Worm (Caenorhabditis elegans) whole organism, midembryonic: Measurements from ENCODE around the gene F48D6.4.

Source experiments
- T22C8.4 ChIP-seq: fragments of 200-800 bp; sonication (Bioruptor generic); IDR thresholded peaks from 2 replicates; pipeline ENCODE4 v1.3.6; 2022; ENCODE audit warnings: missing genetic modification characterization, missing compliant biosample characterization
- cog-1 ChIP-seq: sonication (generic microtip); optimal IDR thresholded peaks from 2 replicates; lab custom pipeline; 2016; ENCODE audit warnings: missing genetic modification characterization, missing compliant biosample characterization
- flt-1 ChIP-seq: fragments of 200-800 bp; sonication (Bioruptor generic); IDR thresholded peaks from 2 replicates; pipeline ENCODE4 v1.3.6; 2022; ENCODE audit warnings: missing genetic modification characterization, missing compliant biosample characterization
- klf-2 ChIP-seq: fragments of 200-800 bp; sonication (Bioruptor generic); conservative IDR thresholded peaks from 2 replicates; pipeline ENCODE4 v1.3.6; 2022; ENCODE audit warnings: missing genetic modification reagents, missing genetic modification characterization, missing compliant biosample characterization
- med-1 ChIP-seq: sonication (generic microtip); optimal IDR thresholded peaks from 2 replicates; lab custom pipeline; 2017; ENCODE audit warnings: missing genetic modification characterization, mild to moderate bottlenecking, missing compliant biosample characterization, antibody characterized with exemption, missing genetic modification reagents; ENCODE audit not compliant: insufficient read depth
- ref-1 ChIP-seq: fragments of 200-800 bp; sonication (Bioruptor generic); conservative IDR thresholded peaks from 2 replicates; pipeline ENCODE4 v1.3.6; 2022; ENCODE audit warnings: missing genetic modification reagents, missing genetic modification characterization, missing compliant biosample characterization
- tab-1 ChIP-seq: fragments of 200-800 bp; sonication (Bioruptor generic); IDR thresholded peaks from 2 replicates; pipeline ENCODE4 v1.3.6; 2022; ENCODE audit warnings: missing genetic modification characterization, missing compliant biosample characterization
- ztf-23 ChIP-seq: fragments of 200-800 bp; sonication (Bioruptor generic); IDR thresholded peaks from 2 replicates; pipeline ENCODE4 v1.3.6; 2022; ENCODE audit warnings: missing genetic modification reagents, missing genetic modification characterization, missing compliant biosample characterization
- ztf-29 ChIP-seq: fragments of 200-800 bp; sonication (Bioruptor generic); IDR thresholded peaks from 2 replicates; pipeline ENCODE4 v1.3.6; 2022; ENCODE audit warnings: missing genetic modification reagents, missing genetic modification characterization, missing compliant biosample characterization

The F48D6.4 gene

DNA sequence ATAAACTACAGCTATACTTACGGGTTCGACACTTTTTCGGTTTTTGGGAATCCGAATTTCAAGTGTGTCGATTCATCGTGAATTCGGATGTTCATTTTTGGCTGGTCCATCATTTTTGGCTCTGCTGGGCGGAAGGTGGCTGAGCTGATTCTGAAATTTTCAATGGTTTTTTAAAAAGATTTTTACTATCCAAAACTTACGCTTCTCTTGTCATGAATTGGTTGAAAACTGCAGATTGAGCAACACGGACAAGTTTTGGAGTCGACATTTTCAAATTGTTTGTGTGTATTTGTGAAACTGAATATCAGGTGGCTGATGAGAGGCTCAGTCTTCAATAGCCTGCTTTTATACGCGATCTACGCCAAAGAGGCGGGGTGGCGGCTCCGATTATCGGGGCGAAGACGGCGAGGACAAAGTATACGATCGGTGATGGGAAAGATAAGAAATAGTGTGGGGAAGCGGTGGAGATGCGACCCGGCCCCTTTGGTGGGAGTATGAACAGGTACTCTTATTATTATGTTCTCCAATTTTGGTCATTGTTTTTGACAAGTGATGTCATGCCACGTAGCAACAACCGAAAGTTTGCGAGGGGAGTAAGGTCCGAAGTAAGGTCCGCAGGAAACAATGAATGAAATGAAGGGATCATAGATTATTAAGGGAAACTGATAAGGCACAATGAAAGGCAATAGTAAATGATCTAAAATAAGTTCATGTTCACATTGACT, at the start of gene F48D6.4:
Gene F48D6.4, minus strand, starts transcription at position 346 of the 725 bp plus-strand sequence.
- no peak for TF ChIP-seq ref-1 (GFP tag; lab: Robert Waterston, UW)
- no peak for TF ChIP-seq med-1 (GFP tag; lab: Kevin White, UChicago)
- no peak for TF ChIP-seq flt-1
- TF ChIP-seq ztf-29 (GFP tag; lab: Robert Waterston, UW), result no peak
- no peak for TF ChIP-seq ztf-23 (GFP tag; lab: Robert Waterston, UW)
- no peak for TF ChIP-seq T22C8.4
- TF ChIP-seq tab-1 (GFP tag; lab: Robert Waterston, UW), result no peak
- no peak for TF ChIP-seq cog-1
- no peak for TF ChIP-seq klf-2 (GFP tag; lab: Robert Waterston, UW)

ce11 chrX:4295917-4296316, 48.9 kb upstream of the F48D6.4 start:
- TF ChIP-seq ztf-23 (GFP tag; lab: Robert Waterston, UW) (no peak), ztf-29 (GFP tag; lab: Robert Waterston, UW) (no peak), med-1 (GFP tag; lab: Kevin White, UChicago) (no peak), cog-1 (no peak), flt-1 (no peak)

- TF ChIP-seq flt-1 (no peak), med-1 (GFP tag; lab: Kevin White, UChicago) (no peak), tab-1 (GFP tag; lab: Robert Waterston, UW) (no peak), cog-1 (no peak), T22C8.4 (no peak), klf-2 (GFP tag; lab: Robert Waterston, UW) (no peak), ref-1 (GFP tag; lab: Robert Waterston, UW) (no peak), ztf-29 (GFP tag; lab: Robert Waterston, UW) (no peak), ztf-23 (GFP tag; lab: Robert Waterston, UW) (no peak)
These were observed 47.9 kb upstream of the F48D6.4 start for ce11 chrX:4294957-4295356.

DNA sequence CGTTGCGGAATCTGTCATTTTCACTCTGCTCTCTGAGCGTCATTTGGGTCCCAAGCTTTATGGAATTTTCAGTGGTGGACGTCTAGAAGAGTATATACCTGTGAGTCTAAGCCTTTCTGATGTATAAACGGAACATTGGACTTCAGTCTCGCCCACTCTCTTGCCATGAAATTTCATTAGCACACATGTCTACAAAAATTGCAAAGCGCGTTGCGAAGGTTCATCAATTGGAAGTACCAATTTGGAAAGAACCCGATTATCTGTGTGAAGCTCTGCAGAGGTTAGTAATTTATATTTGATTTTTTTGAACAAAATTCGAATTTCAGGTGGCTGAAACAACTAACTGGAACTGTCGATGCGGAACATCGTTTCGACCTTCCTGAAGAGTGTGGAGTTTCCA, 42.8 kb upstream of the F48D6.4 start:
- no peak for TF ChIP-seq T22C8.4
- TF ChIP-seq ztf-29 (GFP tag; lab: Robert Waterston, UW), result no peak
- no peak for TF ChIP-seq flt-1
- no peak for TF ChIP-seq klf-2 (GFP tag; lab: Robert Waterston, UW)
- TF ChIP-seq tab-1 (GFP tag; lab: Robert Waterston, UW), result no peak
- no peak for TF ChIP-seq med-1 (GFP tag; lab: Kevin White, UChicago)
- TF ChIP-seq ref-1 (GFP tag; lab: Robert Waterston, UW), result no peak
- no peak for TF ChIP-seq ztf-23 (GFP tag; lab: Robert Waterston, UW)
- TF ChIP-seq cog-1, result no peak

DNA sequence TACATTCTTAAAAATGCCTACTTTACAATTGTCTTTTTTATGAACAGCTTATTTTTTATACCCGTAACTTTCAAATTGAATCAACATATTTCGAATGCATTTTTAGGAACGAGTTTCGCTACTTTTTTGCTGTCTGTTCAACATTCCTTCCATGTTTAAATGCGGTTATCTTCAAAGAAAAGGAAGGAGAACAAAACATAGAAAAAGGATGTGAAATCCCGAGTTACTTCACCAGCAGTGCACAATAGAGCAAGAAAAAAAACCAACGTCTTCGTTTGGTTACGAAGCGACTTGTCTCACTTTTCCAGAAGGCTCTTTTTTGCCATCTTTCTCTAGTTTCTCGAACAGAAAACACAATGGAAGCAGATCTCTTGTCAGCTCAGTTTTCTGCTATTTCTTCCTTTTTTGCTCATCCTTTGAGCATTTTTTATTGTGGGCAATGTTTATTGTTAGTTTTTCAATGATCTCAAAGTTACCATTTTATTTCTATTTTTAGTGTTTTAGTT, 38.7 kb upstream of the F48D6.4 start, which contains the start of gene cka-2:
Gene cka-2, plus strand, starts transcription at position 456 of the 506 bp plus-strand sequence.
- TF ChIP-seq klf-2 (GFP tag; lab: Robert Waterston, UW), result no peak
- no peak for TF ChIP-seq tab-1 (GFP tag; lab: Robert Waterston, UW)
- no peak for TF ChIP-seq ztf-23 (GFP tag; lab: Robert Waterston, UW)
- no peak for TF ChIP-seq ztf-29 (GFP tag; lab: Robert Waterston, UW)
- no peak for TF ChIP-seq flt-1
- no peak for TF ChIP-seq med-1 (GFP tag; lab: Kevin White, UChicago)

- TF ChIP-seq T22C8.4 (no peak), flt-1 (no peak), ztf-23 (GFP tag; lab: Robert Waterston, UW) (no peak), tab-1 (GFP tag; lab: Robert Waterston, UW) (no peak), klf-2 (GFP tag; lab: Robert Waterston, UW) (no peak), cog-1 (no peak), ref-1 (GFP tag; lab: Robert Waterston, UW) (no peak), med-1 (GFP tag; lab: Kevin White, UChicago) (no peak), ztf-29 (GFP tag; lab: Robert Waterston, UW) (no peak)
These were observed 37.5 kb upstream of the F48D6.4 start for ce11 chrX:4284470-4284869.

- TF ChIP-seq ztf-29 (GFP tag; lab: Robert Waterston, UW), result no peak
- TF ChIP-seq T22C8.4, result no peak
- TF ChIP-seq ref-1 (GFP tag; lab: Robert Waterston, UW), result no peak
- TF ChIP-seq tab-1 (GFP tag; lab: Robert Waterston, UW), result no peak
- no peak for TF ChIP-seq flt-1
- no peak for TF ChIP-seq med-1 (GFP tag; lab: Kevin White, UChicago)
- no peak for TF ChIP-seq ztf-23 (GFP tag; lab: Robert Waterston, UW)
- no peak for TF ChIP-seq klf-2 (GFP tag; lab: Robert Waterston, UW)
- TF ChIP-seq cog-1, result no peak
These were observed 37.0 kb upstream of the F48D6.4 start, which contains the start of gene ets-10 for ce11 chrX:4283989-4284388. Gene ets-10 (plus strand): TSS chrX:4284189.

- TF ChIP-seq ztf-29 (GFP tag; lab: Robert Waterston, UW), result no peak
- no peak for TF ChIP-seq flt-1
- TF ChIP-seq cog-1, result no peak
- TF ChIP-seq klf-2 (GFP tag; lab: Robert Waterston, UW), result no peak
- no peak for TF ChIP-seq ref-1 (GFP tag; lab: Robert Waterston, UW)
These were observed 35.4 kb upstream of the F48D6.4 start, which contains the start of gene C52B9.19 for ce11 chrX:4282380-4282779. Gene C52B9.19 (plus strand): TSS chrX:4282555.

DNA sequence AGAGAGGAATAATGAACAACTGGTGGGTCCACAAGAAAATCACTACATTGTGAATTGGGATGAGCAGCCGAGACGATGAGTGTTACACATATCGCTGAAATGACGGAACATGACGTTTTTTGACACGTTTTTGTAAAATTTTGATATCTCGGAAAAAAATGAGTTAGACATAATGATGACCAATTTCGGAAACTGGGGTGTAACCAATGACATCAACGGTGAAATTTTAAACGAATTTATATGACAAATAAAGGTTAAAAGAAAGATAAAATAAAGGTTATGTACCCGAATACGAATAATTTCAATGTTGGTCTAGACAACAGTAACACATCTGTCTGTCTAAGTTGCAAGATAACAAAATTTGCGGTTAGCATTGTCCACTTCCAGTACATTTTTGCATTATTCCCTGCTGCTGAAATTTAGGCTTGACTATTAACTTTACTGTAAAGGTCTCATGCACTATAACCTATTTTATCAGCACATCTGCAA, 32.3 kb upstream of the F48D6.4 start, which contains the start of the genes twk-28 and ets-9:
Gene twk-28, minus strand, starts transcription at position 51 of the 489 bp plus-strand sequence.
Gene ets-9, plus strand, starts transcription at position 410 of the 489 bp plus-strand sequence.
- TF ChIP-seq cog-1 (no peak), med-1 (GFP tag; lab: Kevin White, UChicago) (no peak), klf-2 (GFP tag; lab: Robert Waterston, UW) (no peak), T22C8.4 (no peak), tab-1 (GFP tag; lab: Robert Waterston, UW) (no peak), ztf-23 (GFP tag; lab: Robert Waterston, UW) (no peak), ref-1 (GFP tag; lab: Robert Waterston, UW) (no peak), flt-1 (no peak), ztf-29 (GFP tag; lab: Robert Waterston, UW) (no peak)
